Fruit fly (Drosophila melanogaster): Measurements from ENCODE around the gene X11Lbeta.

X11Lbeta gene

dm6 chrX:10601479-10601921 lies 26.0 kb upstream of the X11Lbeta start (continued):
- TF ChIP-seq sim (GFP tag; IDR thresholded peaks at IDR 0.05) (no peak), dm (GFP tag; optimal IDR thresholded peaks at IDR 0.05) (no peak), Trl (optimal IDR thresholded peaks at IDR 0.05) (peak in 1 of 2 experiments; percentile 5), Trl (GFP tag; optimal IDR thresholded peaks at IDR 0.05) (no peak), slbo (GFP tag; IDR thresholded peaks at IDR 0.05) (peak; percentile 80), Dref (GFP tag; IDR thresholded peaks at IDR 0.05) (peak; percentile 55), CG14014 (GFP tag; IDR thresholded peaks at IDR 0.05) (peak; percentile 52; the same call in 1 of the 2 replicates), pnt (GFP tag; optimal IDR thresholded peaks at IDR 0.05) (peak; percentile 7), ssp (GFP tag; IDR thresholded peaks at IDR 0.05) (no peak), CG6791 (GFP tag; IDR thresholded peaks at IDR 0.05; ENCODE audit: partially characterized antibody) (peak; percentile 12), ken (GFP tag; IDR thresholded peaks at IDR 0.05) (0 out of 3 replicates have a peak, but pooled peaks have one; percentile 14), CG11247 (GFP tag; IDR thresholded peaks at IDR 0.05) (peak; percentile 7; the same call in 1 of the 2 replicates), CG31224 (GFP tag; IDR thresholded peaks at IDR 0.05) (0 out of 2 replicates have a peak, but pooled peaks have one; percentile 38), CG9609 (GFP tag; optimal IDR thresholded peaks at IDR 0.05) (no peak), vvl (GFP tag; IDR thresholded peaks at IDR 0.05) (peak; percentile 56; the same call in 1 of the 2 replicates), CG9437 (GFP tag; optimal IDR thresholded peaks at IDR 0.05) (peak; percentile 38), fd96Cb (tag; optimal IDR thresholded peaks at IDR 0.05) (peak; percentile 44), sug (tag; optimal IDR thresholded peaks at IDR 0.05) (peak; percentile 57), Usf (GFP tag; optimal IDR thresholded peaks at IDR 0.05) (peak; percentile 23), CG34376 (GFP tag; optimal IDR thresholded peaks at IDR 0.05) (peak; percentile 38), prd (optimal IDR thresholded peaks at IDR 0.05) (no peak), prd (GFP tag; IDR thresholded peaks at IDR 0.05) (peak; percentile 73; the same call in 2 of the 3 replicates), CG14710 (tag; optimal IDR thresholded peaks at IDR 0.05) (peak; percentile 52), Taf1 (GFP tag; IDR thresholded peaks at IDR 0.05) (no peak), HLH54F (GFP tag; optimal IDR thresholded peaks at IDR 0.05) (peak; percentile 1), TFAM (GFP tag; optimal IDR thresholded peaks at IDR 0.05) (no peak), CG2678 (tag; optimal IDR thresholded peaks at IDR 0.05) (peak; percentile 48), CG4328 (GFP tag; optimal IDR thresholded peaks at IDR 0.05) (peak; percentile 4), ranshi (GFP tag; IDR thresholded peaks at IDR 0.05) (peak; percentile 24; the same call in 1 of the 2 replicates), CG4617 (GFP tag; optimal IDR thresholded peaks at IDR 0.05; ENCODE audit: borderline replicate concordance) (no peak), CG11723 (GFP tag; optimal IDR thresholded peaks at IDR 0.05) (peak; percentile 10), Lpt (GFP tag; optimal IDR thresholded peaks at IDR 0.05) (no peak), lola (GFP tag; optimal IDR thresholded peaks at IDR 0.05) (peak in 1 of 3 experiments; percentile 32), CG13296 (GFP tag; optimal IDR thresholded peaks at IDR 0.05) (no peak), ind (GFP tag; optimal IDR thresholded peaks at IDR 0.05) (peak; percentile 66), trem (tag; optimal IDR thresholded peaks at IDR 0.05) (no peak), maf-S (GFP tag; optimal IDR thresholded peaks at IDR 0.05) (peak; percentile 13), tin (GFP tag; optimal IDR thresholded peaks at IDR 0.05) (peak; percentile 48), CG15601 (tag; optimal IDR thresholded peaks at IDR 0.05) (no peak), CG16815 (GFP tag; optimal IDR thresholded peaks at IDR 0.05) (peak; percentile 13), E2f1 (GFP tag; IDR thresholded peaks at IDR 0.05) (peak; percentile 25; the same call in 1 of the 2 replicates), CG31388 (GFP tag; optimal IDR thresholded peaks at IDR 0.05) (no peak), az2 (GFP tag; optimal IDR thresholded peaks at IDR 0.05) (peak; percentile 53), CG9932 (GFP tag; IDR thresholded peaks at IDR 0.05) (peak; percentile 76), kni (GFP tag; optimal IDR thresholded peaks at IDR 0.05) (no peak), Hr3 (GFP tag; optimal IDR thresholded peaks at IDR 0.05) (peak; percentile 48), Oli (tag; optimal IDR thresholded peaks at IDR 0.05) (peak; percentile 30), Sry-β (GFP tag; optimal IDR thresholded peaks at IDR 0.05) (peak; percentile 14), crc (GFP tag; optimal IDR thresholded peaks at IDR 0.05) (no peak), dmrt11E (tag; optimal IDR thresholded peaks at IDR 0.05) (peak; percentile 44), Ets65A (GFP tag) (peak; percentile 61), shn (GFP tag; optimal IDR thresholded peaks at IDR 0.05) (no peak)
